Fruit fly (Drosophila melanogaster) whole organism, prepupa: ENCODE results near the gene CG3164.
A peak's percentile ranks its signal among the peaks of the same experiment; 100 is the strongest.

Source experiments
- Blimp-1 ChIP-seq: fragments of 200-800 bp; sonication (Bioruptor generic); optimal IDR thresholded peaks from 3 replicates; lab custom pipeline; 2017; ENCODE audit warnings: missing biosample characterization, missing genetic modification characterization, mild to moderate bottlenecking, moderate library complexity, missing genetic modification reagents
- CG10631 ChIP-seq: fragments of 200-800 bp; sonication (Bioruptor generic); optimal IDR thresholded peaks from 2 replicates; lab custom pipeline; 2016; ENCODE audit warnings: missing biosample characterization, missing genetic modification characterization
- CG11294 ChIP-seq: fragments of 200-800 bp; sonication (Bioruptor generic); IDR thresholded peaks from 2 replicates; pipeline ENCODE4 v1.3.6; 2022; ENCODE audit warnings: missing biosample characterization, missing genetic modification characterization
- CG11902 ChIP-seq: fragments of 200-800 bp; sonication (Bioruptor generic); optimal IDR thresholded peaks from 3 replicates; lab custom pipeline; 2016; ENCODE audit warnings: missing biosample characterization, missing genetic modification characterization
- CG1621 ChIP-seq: fragments of 200-800 bp; sonication (Bioruptor generic); optimal IDR thresholded peaks from 3 replicates; lab custom pipeline; 2018; ENCODE audit warnings: missing biosample characterization, mild to moderate bottlenecking, missing genetic modification characterization
- CG31627 ChIP-seq: fragments of 200-800 bp; sonication (Bioruptor generic); optimal IDR thresholded peaks from 3 replicates; lab custom pipeline; 2016; ENCODE audit warnings: missing biosample characterization, missing genetic modification characterization
- CG34406 ChIP-seq: fragments of 200-800 bp; sonication (Bioruptor generic); optimal IDR thresholded peaks from 3 replicates; lab custom pipeline; 2016; ENCODE audit warnings: missing biosample characterization, missing genetic modification characterization
- CG3919 ChIP-seq: fragments of 200-800 bp; sonication (Bioruptor generic); optimal IDR thresholded peaks from 3 replicates; lab custom pipeline; 2016; ENCODE audit warnings: missing biosample characterization, missing genetic modification characterization
- CG4318 ChIP-seq: fragments of 200-800 bp; sonication (Bioruptor generic); optimal IDR thresholded peaks from 3 replicates; lab custom pipeline; 2017; ENCODE audit warnings: missing biosample characterization, mild to moderate bottlenecking, missing genetic modification characterization
- CG6276 ChIP-seq: fragments of 200-800 bp; sonication (Bioruptor generic); optimal IDR thresholded peaks from 2 replicates; lab custom pipeline; 2017; ENCODE audit warnings: missing biosample characterization, mild to moderate bottlenecking, missing genetic modification characterization
- CG6792 ChIP-seq: fragments of 200-800 bp; sonication (Bioruptor generic); optimal IDR thresholded peaks from 3 replicates; lab custom pipeline; 2016; ENCODE audit warnings: missing biosample characterization, missing genetic modification characterization
- CG6808 ChIP-seq: fragments of 200-800 bp; sonication (Bioruptor generic); optimal IDR thresholded peaks from 3 replicates; lab custom pipeline; 2017; ENCODE audit warnings: missing biosample characterization, missing genetic modification characterization, mild to moderate bottlenecking, moderate library complexity, missing genetic modification reagents
- CG6854 ChIP-seq: fragments of 200-800 bp; sonication (Bioruptor generic); optimal IDR thresholded peaks from 2 replicates; lab custom pipeline; 2017; ENCODE audit warnings: missing biosample characterization, mild to moderate bottlenecking, missing genetic modification characterization
- CG8632 ChIP-seq: fragments of 200-800 bp; sonication (Bioruptor generic); optimal IDR thresholded peaks from 3 replicates; lab custom pipeline; 2016; ENCODE audit warnings: missing biosample characterization, missing genetic modification characterization
- CG9139 ChIP-seq: fragments of 200-800 bp; sonication (Bioruptor generic); optimal IDR thresholded peaks from 3 replicates; lab custom pipeline; 2017; ENCODE audit warnings: missing biosample characterization, mild to moderate bottlenecking, missing genetic modification characterization
- Eip78C ChIP-seq: fragments of 200-800 bp; sonication (Bioruptor generic); peaks from one replicate; lab custom pipeline; 2016; ENCODE audit warnings: missing biosample characterization, missing genetic modification characterization
- Gug ChIP-seq: fragments of 200-800 bp; sonication (Bioruptor generic); IDR thresholded peaks from 2 replicates; pipeline ENCODE4 v1.3.6; 2022; ENCODE audit warnings: missing biosample characterization, missing genetic modification characterization
- Hr39 ChIP-seq: fragments of 200-800 bp; sonication (Bioruptor generic); optimal IDR thresholded peaks from 2 replicates; lab custom pipeline; 2016; ENCODE audit warnings: missing biosample characterization, missing genetic modification characterization
- Hr4 ChIP-seq: fragments of 200-800 bp; sonication (Bioruptor generic); optimal IDR thresholded peaks from 3 replicates; lab custom pipeline; 2016; ENCODE audit warnings: missing biosample characterization, missing genetic modification characterization
- Met ChIP-seq: fragments of 200-800 bp; sonication (Bioruptor generic); optimal IDR thresholded peaks from 3 replicates; lab custom pipeline; 2016; ENCODE audit warnings: missing biosample characterization, missing genetic modification characterization
- OdsH ChIP-seq: fragments of 200-800 bp; sonication (Bioruptor generic); optimal IDR thresholded peaks from 3 replicates; lab custom pipeline; 2016; ENCODE audit warnings: missing biosample characterization, missing genetic modification characterization
- Sox102F ChIP-seq: fragments of 200-800 bp; sonication (Bioruptor generic); optimal IDR thresholded peaks from 2 replicates; lab custom pipeline; 2016; ENCODE audit warnings: missing biosample characterization, mild to moderate bottlenecking, missing genetic modification characterization
- achi ChIP-seq: fragments of 200-800 bp; sonication (Bioruptor generic); optimal IDR thresholded peaks from 3 replicates; lab custom pipeline; 2016; ENCODE audit warnings: missing biosample characterization, missing genetic modification characterization
- cyc ChIP-seq: fragments of 200-800 bp; sonication (Bioruptor generic); optimal IDR thresholded peaks from 3 replicates; lab custom pipeline; 2016; ENCODE audit warnings: missing biosample characterization, missing genetic modification characterization
- dac ChIP-seq: fragments of 200-800 bp; sonication (Bioruptor generic); optimal IDR thresholded peaks from 2 replicates; lab custom pipeline; 2017; ENCODE audit warnings: missing biosample characterization, mild to moderate bottlenecking, missing genetic modification characterization
- esn ChIP-seq: fragments of 200-800 bp; sonication (Bioruptor generic); optimal IDR thresholded peaks from 2 replicates; lab custom pipeline; 2016; ENCODE audit warnings: missing biosample characterization, mild to moderate bottlenecking, missing genetic modification characterization, moderate library complexity
- fd59A ChIP-seq: fragments of 200-800 bp; sonication (Bioruptor generic); optimal IDR thresholded peaks from 2 replicates; lab custom pipeline; 2017; ENCODE audit warnings: missing biosample characterization, mild to moderate bottlenecking, missing genetic modification characterization, missing genetic modification reagents
- fkh ChIP-seq: fragments of 200-800 bp; sonication (Bioruptor generic); optimal IDR thresholded peaks from 3 replicates; lab custom pipeline; 2017; ENCODE audit warnings: missing biosample characterization, mild to moderate bottlenecking, missing genetic modification characterization, moderate library complexity
- pdm3 ChIP-seq: fragments of 200-800 bp; sonication (Bioruptor generic); optimal IDR thresholded peaks from 3 replicates; lab custom pipeline; 2016; ENCODE audit warnings: missing biosample characterization, missing genetic modification characterization
- salr ChIP-seq, 2 experiments: fragments of 200-800 bp; sonication (Bioruptor generic); optimal IDR thresholded peaks; 3 replicates each; lab custom pipeline; 2016 to 2018; ENCODE audit warnings: missing biosample characterization in 2 of 2, missing genetic modification characterization in 2 of 2, mild to moderate bottlenecking in 1 of 2
- spab ChIP-seq: fragments of 200-800 bp; sonication (Bioruptor generic); optimal IDR thresholded peaks from 2 replicates; lab custom pipeline; 2017; ENCODE audit warnings: missing biosample characterization, mild to moderate bottlenecking, missing genetic modification characterization, missing genetic modification reagents
- ss ChIP-seq, 2 experiments: fragments of 200-800 bp; sonication (Bioruptor generic); optimal IDR thresholded peaks; 2 replicates in 1 of 2; 3 replicates in 1 of 2; lab custom pipeline; 2017 to 2018; ENCODE audit warnings: mild to moderate bottlenecking in 2 of 2, missing biosample characterization in 2 of 2, missing genetic modification characterization in 2 of 2, moderate library complexity in 1 of 2
- svp ChIP-seq: fragments of 200-800 bp; sonication (Bioruptor generic); peaks from one replicate; lab custom pipeline; 2016; ENCODE audit warnings: missing biosample characterization, missing genetic modification characterization
- topi ChIP-seq: fragments of 200-800 bp; sonication (Bioruptor generic); optimal IDR thresholded peaks from 3 replicates; lab custom pipeline; 2016; ENCODE audit warnings: missing biosample characterization, missing genetic modification characterization
- vri ChIP-seq: fragments of 200-800 bp; sonication (Bioruptor generic); optimal IDR thresholded peaks from 3 replicates; lab custom pipeline; 2016; ENCODE audit warnings: missing biosample characterization, mild to moderate bottlenecking, missing genetic modification characterization

Gene CG3164

dm6 chr2L:138063-138462 is 7.5 kb upstream of the CG3164 start:
- TF ChIP-seq Eip78C (GFP tag; lab: Kevin White, UChicago) (peak; percentile 38), svp (GFP tag; lab: Kevin White, UChicago) (peak; percentile 16), CG6276 (GFP tag; lab: Kevin White, UChicago) (no peak)

dm6 chr2L:136747-137709 is 6.4 kb upstream of the CG3164 start:
- TF ChIP-seq CG10631 (GFP tag; lab: Kevin White, UChicago) (no peak), cyc (GFP tag; lab: Kevin White, UChicago) (no peak), CG11294 (GFP tag; lab: Robert Waterston, UW) (no peak), Sox102F (GFP tag; lab: Kevin White, UChicago) (peak; percentile 2), fkh (GFP tag; lab: Kevin White, UChicago) (peak; percentile 23), esn (peak; percentile 15), Blimp-1 (GFP tag; lab: Kevin White, UChicago) (no peak), CG6854 (GFP tag; lab: Kevin White, UChicago) (peak; percentile 38), spab (GFP tag; lab: Kevin White, UChicago) (no peak), Met (peak; percentile 36), vri (GFP tag; lab: Kevin White, UChicago) (peak; percentile 67), svp (GFP tag; lab: Kevin White, UChicago) (peak; percentile 94), CG6792 (GFP tag; lab: Kevin White, UChicago) (no peak)

- TF ChIP-seq svp (GFP tag; lab: Kevin White, UChicago) (peak; percentile 93), vri (GFP tag; lab: Kevin White, UChicago) (peak; percentile 32), Eip78C (GFP tag; lab: Kevin White, UChicago) (peak; percentile 34), fd59A (GFP tag; lab: Kevin White, UChicago) (no peak)
Measured at dm6 chr2L:136131-136426, 5.5 kb upstream of the CG3164 start.

- TF ChIP-seq achi (GFP tag; lab: Kevin White, UChicago) (no peak), salr (GFP tag; optimal IDR thresholded peaks at IDR 0.05; lab: Kevin White, UChicago) (no peak), CG6276 (GFP tag; lab: Kevin White, UChicago) (no peak), CG1621 (peak; percentile 36), dac (GFP tag; lab: Kevin White, UChicago) (no peak), svp (GFP tag; lab: Kevin White, UChicago) (peak; percentile 98), CG6808 (GFP tag; lab: Kevin White, UChicago) (peak; percentile 26), CG9139 (GFP tag; lab: Kevin White, UChicago) (peak; percentile 47), Gug (GFP tag; lab: Robert Waterston, UW) (no peak), OdsH (GFP tag; lab: Kevin White, UChicago) (no peak), Hr39 (no peak), CG8632 (GFP tag; lab: Kevin White, UChicago) (no peak), Met (no peak), spab (GFP tag; lab: Kevin White, UChicago) (no peak), CG3919 (GFP tag; lab: Kevin White, UChicago) (peak; percentile 4), CG11902 (GFP tag; lab: Kevin White, UChicago) (no peak), CG4318 (GFP tag; lab: Kevin White, UChicago) (no peak), Hr4 (GFP tag; lab: Kevin White, UChicago) (no peak), CG10631 (GFP tag; lab: Kevin White, UChicago) (no peak), topi (GFP tag; lab: Kevin White, UChicago) (no peak), CG31627 (GFP tag; lab: Kevin White, UChicago) (no peak), Eip78C (GFP tag; lab: Kevin White, UChicago) (peak; percentile 63), CG34406 (GFP tag; lab: Kevin White, UChicago) (no peak), ss (GFP tag; optimal IDR thresholded peaks at IDR 0.05; lab: Kevin White, UChicago) (peak; percentile 8 to 67), pdm3 (GFP tag; lab: Kevin White, UChicago) (no peak), fd59A (GFP tag; lab: Kevin White, UChicago) (no peak)
- TF ChIP-seq, all 60 proteins: peak for 7
Measured at dm6 chr2L:135383-136130, 5.0 kb upstream of the CG3164 start.
